Worm (Caenorhabditis elegans) whole organism, L2 larva: ENCODE results near the gene Y80D4G.2.

Source experiments
- C34F6.9 ChIP-seq: fragments of 150-350 bp; optimal IDR thresholded peaks from 2 replicates; lab custom pipeline; 2014; ENCODE audit warnings: missing biosample characterization, missing genetic modification characterization
- F13H6.1 ChIP-seq: sonication (generic microtip); optimal IDR thresholded peaks from 2 replicates; lab custom pipeline; 2016; ENCODE audit warnings: missing genetic modification characterization, missing compliant biosample characterization
- Y55F3AM.14 ChIP-seq: fragments of 200-800 bp; sonication (Bioruptor generic); optimal IDR thresholded peaks from 2 replicates; lab custom pipeline; 2018; ENCODE audit warnings: mild to moderate bottlenecking, missing genetic modification characterization, missing compliant biosample characterization
- ZK546.5 ChIP-seq: sonication (generic microtip); optimal IDR thresholded peaks from 2 replicates; lab custom pipeline; 2017; ENCODE audit warnings: missing biosample characterization, missing genetic modification characterization
- alr-1 ChIP-seq: fragments of 150-350 bp; optimal IDR thresholded peaks from 2 replicates; lab custom pipeline; 2014; ENCODE audit warnings: missing biosample characterization, missing genetic modification characterization
- ama-1 ChIP-seq: fragments of 150-350 bp; optimal IDR thresholded peaks from 2 replicates; lab custom pipeline; 2018; ENCODE audit warnings: inconsistent platforms
- blmp-1 ChIP-seq: sonication (generic microtip); optimal IDR thresholded peaks from 2 replicates; lab custom pipeline; 2017; ENCODE audit warnings: missing genetic modification characterization, mild to moderate bottlenecking, missing compliant biosample characterization, antibody characterized with exemption, moderate library complexity; ENCODE audit not compliant: insufficient read depth
- ceh-16 ChIP-seq: fragments of 150-350 bp; optimal IDR thresholded peaks from 2 replicates; lab custom pipeline; 2014; ENCODE audit warnings: missing biosample characterization, missing genetic modification characterization
- ceh-82 ChIP-seq: fragments of 150-350 bp; optimal IDR thresholded peaks from 2 replicates; lab custom pipeline; 2014; ENCODE audit warnings: missing biosample characterization, missing genetic modification characterization
- crh-2 ChIP-seq: sonication (generic microtip); optimal IDR thresholded peaks from 2 replicates; lab custom pipeline; 2017; ENCODE audit warnings: missing biosample characterization, missing genetic modification characterization
- dmd-4 ChIP-seq: sonication (generic microtip); optimal IDR thresholded peaks from 2 replicates; lab custom pipeline; 2017; ENCODE audit warnings: missing biosample characterization, missing genetic modification characterization
- egl-27 ChIP-seq: sonication (generic microtip); optimal IDR thresholded peaks from 3 replicates; lab custom pipeline; 2017; ENCODE audit warnings: missing biosample characterization, missing genetic modification reagents, missing genetic modification characterization
- elt-1 ChIP-seq: fragments of 150-350 bp; optimal IDR thresholded peaks from 2 replicates; lab custom pipeline; 2014; ENCODE audit warnings: missing biosample characterization, missing genetic modification characterization
- fos-1 ChIP-seq: fragments of 150-350 bp; optimal IDR thresholded peaks from 2 replicates; lab custom pipeline; 2014; ENCODE audit warnings: missing biosample characterization, missing genetic modification characterization
- gmeb-1 ChIP-seq: fragments of 150-350 bp; optimal IDR thresholded peaks from 2 replicates; lab custom pipeline; 2014; ENCODE audit warnings: missing biosample characterization, missing genetic modification characterization
- lin-13 ChIP-seq: fragments of 150-350 bp; optimal IDR thresholded peaks from 2 replicates; lab custom pipeline; 2014; ENCODE audit warnings: missing biosample characterization, missing genetic modification reagents, missing genetic modification characterization
- lin-39 ChIP-seq: fragments of 150-350 bp; optimal IDR thresholded peaks from 2 replicates; lab custom pipeline; 2014; ENCODE audit warnings: missing biosample characterization, missing genetic modification reagents, missing genetic modification characterization
- lsy-2 ChIP-seq, 2 experiments: fragments of 150-350 bp in 1 of 2; sonication (generic microtip) in 1 of 2; optimal IDR thresholded peaks; 2 replicates each; lab custom pipeline; 2014 to 2017; ENCODE audit warnings: missing biosample characterization in 2 of 2, missing genetic modification characterization in 2 of 2
- mab-5 ChIP-seq: fragments of 150-350 bp; optimal IDR thresholded peaks from 2 replicates; lab custom pipeline; 2014; ENCODE audit warnings: missing biosample characterization, missing genetic modification characterization
- mbf-1 ChIP-seq: sonication (generic microtip); optimal IDR thresholded peaks from 2 replicates; lab custom pipeline; 2017; ENCODE audit warnings: missing biosample characterization, missing genetic modification characterization
- mdl-1 ChIP-seq, 2 experiments: fragments of 150-350 bp in 1 of 2; sonication (generic microtip) in 1 of 2; optimal IDR thresholded peaks; 2 replicates each; lab custom pipeline; 2017; ENCODE audit warnings: missing biosample characterization in 2 of 2, missing genetic modification characterization in 2 of 2
- nhr-11 ChIP-seq: fragments of 150-350 bp; optimal IDR thresholded peaks from 2 replicates; lab custom pipeline; 2014; ENCODE audit warnings: missing biosample characterization, missing genetic modification characterization
- nhr-12 ChIP-seq: fragments of 150-350 bp; optimal IDR thresholded peaks from 2 replicates; lab custom pipeline; 2014; ENCODE audit warnings: missing biosample characterization, missing genetic modification characterization
- nhr-129 ChIP-seq: fragments of 150-350 bp; optimal IDR thresholded peaks from 2 replicates; lab custom pipeline; 2014; ENCODE audit warnings: missing biosample characterization, missing genetic modification characterization
- nhr-21 ChIP-seq: fragments of 150-350 bp; optimal IDR thresholded peaks from 2 replicates; lab custom pipeline; 2014; ENCODE audit warnings: missing biosample characterization, missing genetic modification characterization
- nhr-237 ChIP-seq: fragments of 150-350 bp; optimal IDR thresholded peaks from 2 replicates; lab custom pipeline; 2014; ENCODE audit warnings: missing biosample characterization, missing genetic modification characterization
- nhr-25 ChIP-seq: fragments of 150-350 bp; sonication (generic microtip); optimal IDR thresholded peaks from 3 replicates; lab custom pipeline; 2014; ENCODE audit warnings: missing biosample characterization, missing genetic modification characterization
- nhr-77 ChIP-seq: fragments of 150-350 bp; optimal IDR thresholded peaks from 2 replicates; lab custom pipeline; 2014; ENCODE audit warnings: missing biosample characterization, missing genetic modification characterization
- peb-1 ChIP-seq: fragments of 150-350 bp; optimal IDR thresholded peaks from 2 replicates; lab custom pipeline; 2014; ENCODE audit warnings: missing biosample characterization, missing genetic modification characterization
- sem-4 ChIP-seq: fragments of 150-350 bp; optimal IDR thresholded peaks from 2 replicates; lab custom pipeline; 2014; ENCODE audit warnings: missing biosample characterization, missing genetic modification reagents, missing genetic modification characterization
- sma-3 ChIP-seq: sonication (generic microtip); optimal IDR thresholded peaks from 2 replicates; lab custom pipeline; 2016; ENCODE audit warnings: missing genetic modification reagents, missing genetic modification characterization, missing compliant biosample characterization
- sma-9 ChIP-seq, 2 experiments: fragments of 150-350 bp in 1 of 2; sonication (generic microtip) in 1 of 2; optimal IDR thresholded peaks; 2 replicates each; lab custom pipeline; 2014 to 2016; ENCODE audit warnings: missing genetic modification characterization in 2 of 2, mild to moderate bottlenecking in 1 of 2, missing biosample characterization in 1 of 2, missing compliant biosample characterization in 1 of 2, missing genetic modification reagents in 1 of 2, moderate library complexity in 1 of 2
- snpc-4 ChIP-seq: fragments of 150-350 bp; optimal IDR thresholded peaks from 2 replicates; lab custom pipeline; 2014; ENCODE audit warnings: missing biosample characterization, missing genetic modification characterization
- unc-39 ChIP-seq: fragments of 150-350 bp; optimal IDR thresholded peaks from 2 replicates; lab custom pipeline; 2014; ENCODE audit warnings: missing biosample characterization, missing genetic modification characterization
- unc-55 ChIP-seq: fragments of 150-350 bp; sonication (generic microtip); optimal IDR thresholded peaks from 3 replicates; lab custom pipeline; 2014; ENCODE audit warnings: missing biosample characterization, missing genetic modification reagents, missing genetic modification characterization
- unc-62 ChIP-seq: fragments of 150-350 bp; optimal IDR thresholded peaks from 2 replicates; lab custom pipeline; 2014; ENCODE audit warnings: missing biosample characterization, missing genetic modification reagents, missing genetic modification characterization
- zag-1 ChIP-seq: fragments of 150-350 bp; optimal IDR thresholded peaks from 2 replicates; lab custom pipeline; 2014; ENCODE audit warnings: missing biosample characterization, missing genetic modification characterization
- ztf-1 ChIP-seq: fragments of 200-800 bp; sonication (Bioruptor generic); conservative IDR thresholded peaks from 2 replicates; pipeline ENCODE4 v1.3.6; 2022; ENCODE audit warnings: missing genetic modification characterization, missing compliant biosample characterization
- ztf-11 ChIP-seq: sonication (generic microtip); optimal IDR thresholded peaks from 2 replicates; lab custom pipeline; 2017; ENCODE audit warnings: missing biosample characterization, missing genetic modification characterization

Y80D4G.2 gene

DNA sequence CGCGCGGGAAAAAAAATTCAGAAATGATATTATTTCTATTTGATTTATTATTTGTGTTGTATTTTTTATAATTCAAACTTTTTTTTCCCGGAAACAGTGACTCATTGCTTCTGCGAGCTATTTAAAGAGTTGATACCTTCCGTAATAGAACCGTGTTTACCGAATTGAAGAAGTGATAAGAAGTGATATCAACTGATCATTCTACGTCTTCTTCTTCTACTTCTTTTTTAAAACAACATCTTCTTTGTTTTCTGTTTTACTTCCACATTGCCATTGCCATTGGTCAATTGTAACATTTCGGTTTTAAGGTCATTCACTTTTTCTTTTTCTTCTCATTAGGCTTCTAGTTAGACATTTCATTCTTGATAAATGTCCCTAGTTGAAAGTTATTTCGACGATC lies 28.3 kb downstream of the Y80D4G.2 start, which contains the start of gene ttr-32:
TSS of gene ttr-32 (plus strand) at position 314 of the 400 bp plus-strand sequence.
- TF ChIP-seq unc-55 (no peak), nhr-11 (tag; lab: Kevin White, UChicago) (no peak), nhr-25 (tag; lab: Kevin White, UChicago) (peak; percentile 56), lin-13 (GFP tag; lab: Kevin White, UChicago) (no peak), sma-3 (peak; percentile 41)

- TF ChIP-seq nhr-237 (tag; lab: Kevin White, UChicago), result no peak
- TF ChIP-seq ceh-16, result no peak
Measured at ce11 chrIII:7565247-7565646, 29.1 kb downstream of the Y80D4G.2 start, which contains the start of gene ttr-8. Gene ttr-8, minus strand, starts transcription at chrIII:7565347.

DNA sequence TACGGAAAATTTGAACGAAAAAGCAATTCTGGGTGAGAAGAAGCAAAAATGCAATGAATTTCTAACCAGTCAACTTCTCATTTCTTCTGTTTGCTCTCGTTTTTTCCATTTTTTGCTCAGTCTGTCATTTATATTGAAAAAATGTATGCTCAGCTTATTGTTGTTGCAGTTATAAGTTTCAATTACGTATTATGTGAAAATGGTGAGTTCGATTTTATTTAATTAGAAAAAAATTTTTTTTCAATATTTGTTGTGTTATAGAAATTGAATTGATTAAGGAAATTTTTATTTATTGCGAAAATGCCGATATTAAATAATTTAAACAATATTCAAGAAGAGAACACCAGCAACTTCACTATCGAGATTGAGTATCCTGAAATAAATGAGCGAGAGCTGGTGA lies 32.5 kb downstream of the Y80D4G.2 start, which contains the start of gene lgc-12:
TSS of gene lgc-12 (plus strand) at position 301 of the 400 bp plus-strand sequence.
- no peak for TF ChIP-seq mdl-1 (tag; optimal IDR thresholded peaks at IDR 0.05; lab: Kevin White, UChicago)
- TF ChIP-seq nhr-21, result no peak
- no peak for TF ChIP-seq nhr-237 (tag; lab: Kevin White, UChicago)
- no peak for TF ChIP-seq C34F6.9 (tag; lab: Kevin White, UChicago)
- TF ChIP-seq lsy-2 (tag; optimal IDR thresholded peaks at IDR 0.05; lab: Kevin White, UChicago), result no peak
- no peak for TF ChIP-seq nhr-12 (tag; lab: Kevin White, UChicago)
- no peak for TF ChIP-seq sma-3
- TF ChIP-seq peb-1 (tag; lab: Kevin White, UChicago), result no peak
- TF ChIP-seq sem-4, result no peak
- TF ChIP-seq ZK546.5, result no peak
- TF ChIP-seq ceh-82, result no peak
- no peak for TF ChIP-seq ztf-11 (tag; lab: Kevin White, UChicago)
- TF ChIP-seq fos-1, result no peak
- no peak for TF ChIP-seq Y55F3AM.14 (GFP tag; lab: Kevin White, UChicago)
- TF ChIP-seq ceh-16, result no peak
- TF ChIP-seq crh-2 (tag; lab: Kevin White, UChicago), result no peak
- TF ChIP-seq alr-1 (tag; lab: Kevin White, UChicago), result no peak
- no peak for TF ChIP-seq nhr-77

- TF ChIP-seq zag-1 (tag; lab: Kevin White, UChicago) (peak; percentile 18), ztf-1 (GFP tag; lab: Robert Waterston, UW) (no peak), mab-5 (peak; percentile 18), egl-27 (tag; lab: Kevin White, UChicago) (peak; percentile 32), F13H6.1 (peak; percentile 68), lsy-2 (tag; optimal IDR thresholded peaks at IDR 0.05; lab: Kevin White, UChicago) (peak in 1 of 2 experiments; percentile 42), ceh-82 (no peak), lin-39 (peak; percentile 52), unc-55 (peak; percentile 22), gmeb-1 (tag; lab: Kevin White, UChicago) (no peak), ama-1 (lab: Kevin White, UChicago) (no peak), mbf-1 (tag; lab: Kevin White, UChicago) (no peak), Y55F3AM.14 (GFP tag; lab: Kevin White, UChicago) (no peak), unc-39 (tag; lab: Kevin White, UChicago) (no peak), elt-1 (no peak), C34F6.9 (tag; lab: Kevin White, UChicago) (peak; percentile 19), fos-1 (no peak), nhr-12 (tag; lab: Kevin White, UChicago) (no peak), snpc-4 (tag; lab: Kevin White, UChicago) (no peak), dmd-4 (tag; lab: Kevin White, UChicago) (no peak), nhr-129 (peak; percentile 64), nhr-25 (tag; lab: Kevin White, UChicago) (no peak), unc-62 (peak; percentile 78), sma-9 (GFP tag; optimal IDR thresholded peaks at IDR 0.05; lab: Kevin White, UChicago) (peak; percentile 45), sma-9 (tag; optimal IDR thresholded peaks at IDR 0.05; lab: Kevin White, UChicago) (no peak), blmp-1 (no peak)
Measured at ce11 chrIII:7559869-7560268, 34.5 kb downstream of the Y80D4G.2 start.
